Fruit fly (Drosophila melanogaster): ENCODE results near the gene CG9109.

Gene CG9109

dm6 chr2L:5977070-5977728 lies 57.0 kb downstream of the CG9109 start (continued):
- TF ChIP-seq fkh (GFP tag; optimal IDR thresholded peaks at IDR 0.05) = peak; percentile 90
- TF ChIP-seq Hr4 (GFP tag; optimal IDR thresholded peaks at IDR 0.05) = no peak
- TF ChIP-seq achi (GFP tag; optimal IDR thresholded peaks at IDR 0.05) = no peak
- TF ChIP-seq Gug (GFP tag; IDR thresholded peaks at IDR 0.05) = no peak
- TF ChIP-seq CG31627 (GFP tag; optimal IDR thresholded peaks at IDR 0.05) = no peak
- TF ChIP-seq esn (GFP tag; optimal IDR thresholded peaks at IDR 0.05) = no peak
- TF ChIP-seq Blimp-1 (GFP tag; optimal IDR thresholded peaks at IDR 0.05) = no peak
- peak; percentile 41 for TF ChIP-seq CG6854 (GFP tag; optimal IDR thresholded peaks at IDR 0.05)
- no peak for TF ChIP-seq fd85E (GFP tag; optimal IDR thresholded peaks at IDR 0.05)
- TF ChIP-seq CG4318 (GFP tag; optimal IDR thresholded peaks at IDR 0.05) = no peak
- no peak for TF ChIP-seq CG15336 (GFP tag; IDR thresholded peaks at IDR 0.05)
- TF ChIP-seq Eip75B (GFP tag; optimal IDR thresholded peaks at IDR 0.05) = no peak
- TF ChIP-seq Lpt (GFP tag; optimal IDR thresholded peaks at IDR 0.05) = no peak
- no peak for TF ChIP-seq CG3032 (tag; optimal IDR thresholded peaks at IDR 0.05)
- peak; percentile 17 for TF ChIP-seq CG7368 (GFP tag; optimal IDR thresholded peaks at IDR 0.05)
- TF ChIP-seq dsx (GFP tag; optimal IDR thresholded peaks at IDR 0.05; ENCODE audit: poor library complexity, severe bottlenecking) = peak; percentile 11
- no peak for TF ChIP-seq CG8119 (GFP tag; IDR thresholded peaks at IDR 0.05)
- TF ChIP-seq cyc (GFP tag; optimal IDR thresholded peaks at IDR 0.05) = no peak
- no peak for TF ChIP-seq CG10669 (GFP tag; optimal IDR thresholded peaks at IDR 0.05)
- no peak for TF ChIP-seq CG8632 (GFP tag; optimal IDR thresholded peaks at IDR 0.05)
- no peak for TF ChIP-seq Sox15 (GFP tag; optimal IDR thresholded peaks at IDR 0.05)
- TF ChIP-seq CG3919 (GFP tag; optimal IDR thresholded peaks at IDR 0.05) = peak; percentile 15
- no peak for TF ChIP-seq CG10631 (GFP tag; optimal IDR thresholded peaks at IDR 0.05)
- no peak for TF ChIP-seq CG11902 (GFP tag; optimal IDR thresholded peaks at IDR 0.05)
- no peak for TF ChIP-seq Ets96B (tag; optimal IDR thresholded peaks at IDR 0.05)
- peak; percentile 62 for TF ChIP-seq svp (GFP tag)
- TF ChIP-seq dac (GFP tag; optimal IDR thresholded peaks at IDR 0.05) = no peak
- no peak for TF ChIP-seq pdm3 (GFP tag; optimal IDR thresholded peaks at IDR 0.05)
- no peak for TF ChIP-seq CG8319 (GFP tag; optimal IDR thresholded peaks at IDR 0.05)
- TF ChIP-seq net (GFP tag; optimal IDR thresholded peaks at IDR 0.05) = no peak

Data from whole organism, prepupa.